Worm (Caenorhabditis elegans) whole organism, midembryonic: ENCODE measurements around the gene C39E9.8.

ENCODE experiments used
- T22C8.4 ChIP-seq: fragments of 200-800 bp; sonication (Bioruptor generic); IDR thresholded peaks from 2 replicates; pipeline ENCODE4 v1.3.6; 2022; ENCODE audit warnings: missing genetic modification characterization, missing compliant biosample characterization
- flt-1 ChIP-seq: fragments of 200-800 bp; sonication (Bioruptor generic); IDR thresholded peaks from 2 replicates; pipeline ENCODE4 v1.3.6; 2022; ENCODE audit warnings: missing genetic modification characterization, missing compliant biosample characterization
- med-1 ChIP-seq: sonication (generic microtip); optimal IDR thresholded peaks from 2 replicates; lab custom pipeline; 2017; ENCODE audit warnings: missing genetic modification characterization, mild to moderate bottlenecking, missing compliant biosample characterization, antibody characterized with exemption, missing genetic modification reagents; ENCODE audit not compliant: insufficient read depth
- tab-1 ChIP-seq: fragments of 200-800 bp; sonication (Bioruptor generic); IDR thresholded peaks from 2 replicates; pipeline ENCODE4 v1.3.6; 2022; ENCODE audit warnings: missing genetic modification characterization, missing compliant biosample characterization

- TF ChIP-seq flt-1 (no peak), T22C8.4 (no peak), med-1 (no peak), tab-1 (GFP tag; lab: Robert Waterston, UW) (no peak)
Observed at ce11 chrIV:13070142-13070541, 9.1 kb upstream of the C39E9.8 start, which contains the start of gene scl-7.
